Worm (Caenorhabditis elegans) whole organism, midembryonic: ENCODE results near the gene usip-1.

Source experiments
- T22C8.4 ChIP-seq: fragments of 200-800 bp; sonication (Bioruptor generic); IDR thresholded peaks from 2 replicates; pipeline ENCODE4 v1.3.6; 2022; ENCODE audit warnings: missing genetic modification characterization, missing compliant biosample characterization
- cog-1 ChIP-seq: sonication (generic microtip); optimal IDR thresholded peaks from 2 replicates; lab custom pipeline; 2016; ENCODE audit warnings: missing genetic modification characterization, missing compliant biosample characterization
- flt-1 ChIP-seq: fragments of 200-800 bp; sonication (Bioruptor generic); IDR thresholded peaks from 2 replicates; pipeline ENCODE4 v1.3.6; 2022; ENCODE audit warnings: missing genetic modification characterization, missing compliant biosample characterization
- klf-2 ChIP-seq: fragments of 200-800 bp; sonication (Bioruptor generic); conservative IDR thresholded peaks from 2 replicates; pipeline ENCODE4 v1.3.6; 2022; ENCODE audit warnings: missing genetic modification reagents, missing genetic modification characterization, missing compliant biosample characterization
- med-1 ChIP-seq: sonication (generic microtip); optimal IDR thresholded peaks from 2 replicates; lab custom pipeline; 2017; ENCODE audit warnings: missing genetic modification characterization, mild to moderate bottlenecking, missing compliant biosample characterization, antibody characterized with exemption, missing genetic modification reagents; ENCODE audit not compliant: insufficient read depth
- ref-1 ChIP-seq: fragments of 200-800 bp; sonication (Bioruptor generic); conservative IDR thresholded peaks from 2 replicates; pipeline ENCODE4 v1.3.6; 2022; ENCODE audit warnings: missing genetic modification reagents, missing genetic modification characterization, missing compliant biosample characterization
- tab-1 ChIP-seq: fragments of 200-800 bp; sonication (Bioruptor generic); IDR thresholded peaks from 2 replicates; pipeline ENCODE4 v1.3.6; 2022; ENCODE audit warnings: missing genetic modification characterization, missing compliant biosample characterization
- ztf-23 ChIP-seq: fragments of 200-800 bp; sonication (Bioruptor generic); IDR thresholded peaks from 2 replicates; pipeline ENCODE4 v1.3.6; 2022; ENCODE audit warnings: missing genetic modification reagents, missing genetic modification characterization, missing compliant biosample characterization
- ztf-29 ChIP-seq: fragments of 200-800 bp; sonication (Bioruptor generic); IDR thresholded peaks from 2 replicates; pipeline ENCODE4 v1.3.6; 2022; ENCODE audit warnings: missing genetic modification reagents, missing genetic modification characterization, missing compliant biosample characterization

usip-1 gene

ce11 chrV:12194275-12194674 is 10.3 kb upstream of the usip-1 start, which contains the start of gene ogdh-2:
TSS of gene ogdh-2 (plus strand) at chrV:12194507.
- no peak for TF ChIP-seq klf-2 (GFP tag; lab: Robert Waterston, UW)
- TF ChIP-seq cog-1 (tag; lab: Kevin White, UChicago), result no peak
- no peak for TF ChIP-seq flt-1 (GFP tag; lab: Robert Waterston, UW)
- TF ChIP-seq T22C8.4 (GFP tag; lab: Robert Waterston, UW), result no peak
- no peak for TF ChIP-seq med-1 (GFP tag; lab: Kevin White, UChicago)
- no peak for TF ChIP-seq tab-1 (GFP tag; lab: Robert Waterston, UW)

ce11 chrV:12192129-12192528 is 8.1 kb upstream of the usip-1 start, which contains the start of gene rnp-1:
TSS of gene rnp-1 (plus strand) at chrV:12192273.
- no peak for TF ChIP-seq med-1 (GFP tag; lab: Kevin White, UChicago)
- TF ChIP-seq klf-2 (GFP tag; lab: Robert Waterston, UW), result no peak
- no peak for TF ChIP-seq ref-1 (GFP tag; lab: Robert Waterston, UW)
- TF ChIP-seq tab-1 (GFP tag; lab: Robert Waterston, UW), result no peak
- TF ChIP-seq ztf-29 (GFP tag; lab: Robert Waterston, UW), result no peak
- TF ChIP-seq T22C8.4 (GFP tag; lab: Robert Waterston, UW), result no peak
- no peak for TF ChIP-seq ztf-23
- no peak for TF ChIP-seq cog-1 (tag; lab: Kevin White, UChicago)
- no peak for TF ChIP-seq flt-1 (GFP tag; lab: Robert Waterston, UW)

- TF ChIP-seq ref-1 (GFP tag; lab: Robert Waterston, UW), result no peak
- no peak for TF ChIP-seq ztf-29 (GFP tag; lab: Robert Waterston, UW)
- TF ChIP-seq ztf-23, result no peak
- no peak for TF ChIP-seq med-1 (GFP tag; lab: Kevin White, UChicago)
- no peak for TF ChIP-seq tab-1 (GFP tag; lab: Robert Waterston, UW)
- no peak for TF ChIP-seq T22C8.4 (GFP tag; lab: Robert Waterston, UW)
- TF ChIP-seq cog-1 (tag; lab: Kevin White, UChicago), result no peak
- TF ChIP-seq klf-2 (GFP tag; lab: Robert Waterston, UW), result no peak
- TF ChIP-seq flt-1 (GFP tag; lab: Robert Waterston, UW), result no peak
These were observed 7.1 kb upstream of the usip-1 start, which contains the start of gene dpy-30 for ce11 chrV:12190943-12191569. TSS of gene dpy-30 (plus strand) at chrV:12191519.

- TF ChIP-seq tab-1 (GFP tag; lab: Robert Waterston, UW) (no peak), ztf-29 (GFP tag; lab: Robert Waterston, UW) (no peak), med-1 (GFP tag; lab: Kevin White, UChicago) (no peak), ztf-23 (no peak), T22C8.4 (GFP tag; lab: Robert Waterston, UW) (no peak), klf-2 (GFP tag; lab: Robert Waterston, UW) (no peak), cog-1 (tag; lab: Kevin White, UChicago) (no peak), flt-1 (GFP tag; lab: Robert Waterston, UW) (no peak), ref-1 (GFP tag; lab: Robert Waterston, UW) (no peak)
These were observed 4.8 kb upstream of the usip-1 start for ce11 chrV:12188830-12189229.

- TF ChIP-seq flt-1 (GFP tag; lab: Robert Waterston, UW) (no peak), ztf-29 (GFP tag; lab: Robert Waterston, UW) (no peak), tab-1 (GFP tag; lab: Robert Waterston, UW) (no peak), T22C8.4 (GFP tag; lab: Robert Waterston, UW) (no peak), ztf-23 (no peak), cog-1 (tag; lab: Kevin White, UChicago) (no peak)
These were observed 3.4 kb upstream of the usip-1 start, which contains the start of gene ZK863.8 for ce11 chrV:12187344-12187743. TSS of gene ZK863.8 (minus strand) at chrV:12187516.

ce11 chrV:12184308-12184999 is 460 bp upstream of the usip-1 start, which contains the start of gene srd-4:
TSS of gene srd-4 (plus strand) at chrV:12184949.
- TF ChIP-seq ref-1 (GFP tag; lab: Robert Waterston, UW) (no peak), tab-1 (GFP tag; lab: Robert Waterston, UW) (no peak), med-1 (GFP tag; lab: Kevin White, UChicago) (no peak), flt-1 (GFP tag; lab: Robert Waterston, UW) (no peak), klf-2 (GFP tag; lab: Robert Waterston, UW) (no peak), cog-1 (tag; lab: Kevin White, UChicago) (no peak), ztf-29 (GFP tag; lab: Robert Waterston, UW) (no peak), ztf-23 (no peak), T22C8.4 (GFP tag; lab: Robert Waterston, UW) (no peak)

- no peak for TF ChIP-seq flt-1 (GFP tag; lab: Robert Waterston, UW)
- no peak for TF ChIP-seq klf-2 (GFP tag; lab: Robert Waterston, UW)
- no peak for TF ChIP-seq ztf-23
- no peak for TF ChIP-seq tab-1 (GFP tag; lab: Robert Waterston, UW)
- no peak for TF ChIP-seq med-1 (GFP tag; lab: Kevin White, UChicago)
- no peak for TF ChIP-seq ztf-29 (GFP tag; lab: Robert Waterston, UW)
- TF ChIP-seq ref-1 (GFP tag; lab: Robert Waterston, UW), result no peak
- no peak for TF ChIP-seq T22C8.4 (GFP tag; lab: Robert Waterston, UW)
- no peak for TF ChIP-seq cog-1 (tag; lab: Kevin White, UChicago)
These were observed 2.7 kb downstream of the usip-1 start, which contains the start of gene elpc-3 for ce11 chrV:12181310-12181709. TSS of gene elpc-3 (minus strand) at chrV:12181410.

- TF ChIP-seq ztf-23, result no peak
- no peak for TF ChIP-seq cog-1 (tag; lab: Kevin White, UChicago)
- TF ChIP-seq flt-1 (GFP tag; lab: Robert Waterston, UW), result no peak
- no peak for TF ChIP-seq ztf-29 (GFP tag; lab: Robert Waterston, UW)
- no peak for TF ChIP-seq ref-1 (GFP tag; lab: Robert Waterston, UW)
- no peak for TF ChIP-seq med-1 (GFP tag; lab: Kevin White, UChicago)
- TF ChIP-seq tab-1 (GFP tag; lab: Robert Waterston, UW), result no peak
- TF ChIP-seq klf-2 (GFP tag; lab: Robert Waterston, UW), result no peak
These were observed 4.7 kb downstream of the usip-1 start, which contains the start of gene clec-224 for ce11 chrV:12179338-12179737. TSS of gene clec-224 (minus strand) at chrV:12179438.
